Fruit fly (Drosophila melanogaster) Kc167 (cell line): Measurements from ENCODE around the gene CG7607.

Source experiments
- Myc ChIP-seq: fragments of >200 bp; optimal IDR thresholded peaks from 2 replicates; lab custom pipeline; 2017; ENCODE audit warnings: missing external identifiers
- h ChIP-seq: fragments of >200 bp; optimal IDR thresholded peaks from 3 replicates; lab custom pipeline; 2018; ENCODE audit warnings: missing external identifiers
- insv ChIP-seq: fragments of >200 bp; optimal IDR thresholded peaks from 3 replicates; lab custom pipeline; 2018; ENCODE audit warnings: missing external identifiers
- psq ChIP-seq: fragments of >200 bp; optimal IDR thresholded peaks from 2 replicates; lab custom pipeline; 2017; ENCODE audit warnings: missing external identifiers

DNA sequence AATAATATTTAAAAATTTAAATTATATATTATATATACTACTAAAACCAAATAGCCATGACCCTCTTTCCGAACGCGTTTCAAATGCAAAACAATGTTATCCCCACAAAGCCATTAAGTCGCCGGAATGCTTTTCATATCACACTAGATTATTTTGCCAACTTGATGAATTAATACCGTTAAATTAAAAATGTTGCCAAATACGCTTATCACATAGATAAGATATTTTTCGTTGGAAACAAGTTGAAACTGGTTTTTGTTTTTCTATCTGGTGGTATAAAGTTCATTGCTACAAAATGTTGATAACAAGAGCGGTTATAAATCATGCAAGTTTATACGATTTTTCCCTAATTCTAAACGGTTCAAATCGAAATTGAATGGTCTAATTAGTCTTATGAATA lies 34.1 kb downstream of the CG7607 start:
- no peak for TF ChIP-seq psq
- no peak for TF ChIP-seq h (lab: Kevin White, UChicago)
- no peak for TF ChIP-seq Myc
- no peak for TF ChIP-seq insv (lab: Kevin White, UChicago)
